Worm (Caenorhabditis elegans) whole organism, mixed stage, embryonic: ENCODE measurements around the gene nsy-1.
A peak's percentile ranks its signal among the peaks of the same experiment; 100 is the strongest.

Experiments
- M03D4.4 ChIP-seq: sonication (generic microtip); optimal IDR thresholded peaks from 2 replicates; lab custom pipeline; 2017; ENCODE audit warnings: mild to moderate bottlenecking, missing genetic modification characterization, missing compliant biosample characterization
- bed-3 ChIP-seq: fragments of 200-800 bp; sonication (Bioruptor generic); optimal IDR thresholded peaks from 3 replicates; lab custom pipeline; 2018; ENCODE audit warnings: mild to moderate bottlenecking, missing genetic modification characterization, moderate library complexity, missing compliant biosample characterization
- ceh-39 ChIP-seq: fragments of 150-350 bp; optimal IDR thresholded peaks from 2 replicates; lab custom pipeline; 2014; ENCODE audit warnings: missing biosample characterization, missing genetic modification characterization
- ceh-83 ChIP-seq: fragments of 200-800 bp; sonication (Bioruptor generic); optimal IDR thresholded peaks from 2 replicates; lab custom pipeline; 2018; ENCODE audit warnings: mild to moderate bottlenecking, missing genetic modification characterization, missing compliant biosample characterization
- ces-1 ChIP-seq: fragments of 150-350 bp; optimal IDR thresholded peaks from 2 replicates; lab custom pipeline; 2014; ENCODE audit warnings: missing biosample characterization, missing genetic modification reagents, missing genetic modification characterization
- cnd-1 ChIP-seq: fragments of 200-800 bp; sonication (Bioruptor generic); optimal IDR thresholded peaks from 2 replicates; lab custom pipeline; 2018; ENCODE audit warnings: mild to moderate bottlenecking, missing genetic modification characterization, missing compliant biosample characterization
- drap-1 ChIP-seq: fragments of 200-800 bp; sonication (Bioruptor generic); optimal IDR thresholded peaks from 3 replicates; lab custom pipeline; 2018; ENCODE audit warnings: mild to moderate bottlenecking, missing genetic modification characterization, missing compliant biosample characterization
- elt-1 ChIP-seq: sonication (generic microtip); optimal IDR thresholded peaks from 2 replicates; lab custom pipeline; 2017; ENCODE audit warnings: missing genetic modification characterization, mild to moderate bottlenecking, missing compliant biosample characterization, antibody characterized with exemption, moderate library complexity, borderline replicate concordance; ENCODE audit not compliant: insufficient read depth
- elt-3 ChIP-seq: fragments of 150-350 bp; optimal IDR thresholded peaks from 2 replicates; lab custom pipeline; 2014; ENCODE audit warnings: missing biosample characterization, missing genetic modification characterization
- flh-1 ChIP-seq: fragments of 200-800 bp; sonication (Bioruptor generic); optimal IDR thresholded peaks from 2 replicates; lab custom pipeline; 2018; ENCODE audit warnings: mild to moderate bottlenecking, missing genetic modification characterization, moderate library complexity, missing compliant biosample characterization
- ham-2 ChIP-seq: fragments of 200-800 bp; sonication (Bioruptor generic); optimal IDR thresholded peaks from 2 replicates; lab custom pipeline; 2018; ENCODE audit warnings: mild to moderate bottlenecking, missing genetic modification characterization, missing compliant biosample characterization
- hlh-1 ChIP-seq: fragments of 150-350 bp; optimal IDR thresholded peaks from 2 replicates; lab custom pipeline; 2014; ENCODE audit warnings: missing biosample characterization, missing genetic modification reagents, missing genetic modification characterization
- lin-13 ChIP-seq: fragments of 150-350 bp; optimal IDR thresholded peaks from 2 replicates; lab custom pipeline; 2014; ENCODE audit warnings: missing biosample characterization, missing genetic modification characterization
- lin-32 ChIP-seq: fragments of 200-800 bp; sonication (Bioruptor generic); optimal IDR thresholded peaks from 2 replicates; lab custom pipeline; 2018; ENCODE audit warnings: mild to moderate bottlenecking, missing genetic modification characterization, missing compliant biosample characterization
- lsy-2 ChIP-seq: fragments of 150-350 bp; optimal IDR thresholded peaks from 2 replicates; lab custom pipeline; 2014; ENCODE audit warnings: missing biosample characterization, missing genetic modification characterization
- mep-1 ChIP-seq: fragments of 150-350 bp; optimal IDR thresholded peaks from 2 replicates; lab custom pipeline; 2017; ENCODE audit warnings: missing biosample characterization, missing genetic modification reagents, missing genetic modification characterization, inconsistent platforms
- mls-2 ChIP-seq: sonication (generic microtip); optimal IDR thresholded peaks from 2 replicates; lab custom pipeline; 2016; ENCODE audit warnings: mild to moderate bottlenecking, missing genetic modification characterization, moderate library complexity, missing compliant biosample characterization
- nhr-28 ChIP-seq: fragments of 150-350 bp; optimal IDR thresholded peaks from 2 replicates; lab custom pipeline; 2014; ENCODE audit warnings: missing biosample characterization, missing genetic modification characterization
- nhr-76 ChIP-seq: sonication (generic microtip); optimal IDR thresholded peaks from 2 replicates; lab custom pipeline; 2017; ENCODE audit warnings: missing biosample characterization, missing genetic modification characterization
- pha-4 ChIP-seq: fragments of 150-350 bp; optimal IDR thresholded peaks from 2 replicates; lab custom pipeline; 2018; ENCODE audit warnings: missing biosample characterization, missing genetic modification reagents, missing genetic modification characterization
- snpc-4 ChIP-seq: fragments of 150-350 bp; optimal IDR thresholded peaks from 2 replicates; lab custom pipeline; 2014; ENCODE audit warnings: missing biosample characterization, missing genetic modification characterization
- sptf-1 ChIP-seq: sonication (generic microtip); optimal IDR thresholded peaks from 2 replicates; lab custom pipeline; 2017; ENCODE audit warnings: mild to moderate bottlenecking, missing genetic modification characterization, moderate library complexity, missing compliant biosample characterization
- unc-120 ChIP-seq: sonication (generic microtip); optimal IDR thresholded peaks from 2 replicates; lab custom pipeline; 2017; ENCODE audit warnings: missing genetic modification characterization, missing compliant biosample characterization; ENCODE audit not compliant: poor library complexity, severe bottlenecking
- unc-39 ChIP-seq: fragments of 150-350 bp; optimal IDR thresholded peaks from 2 replicates; lab custom pipeline; 2014; ENCODE audit warnings: missing biosample characterization, missing genetic modification characterization
- unc-62 ChIP-seq: fragments of 150-350 bp; optimal IDR thresholded peaks from 2 replicates; lab custom pipeline; 2014; ENCODE audit warnings: missing biosample characterization, missing genetic modification reagents, missing genetic modification characterization
- zip-8 ChIP-seq: fragments of 150-350 bp; optimal IDR thresholded peaks from 2 replicates; lab custom pipeline; 2014; ENCODE audit warnings: missing biosample characterization, missing genetic modification characterization
- ztf-11 ChIP-seq: fragments of 150-350 bp; optimal IDR thresholded peaks from 2 replicates; lab custom pipeline; 2014; ENCODE audit warnings: missing biosample characterization, missing genetic modification characterization

The nsy-1 gene

ce11 chrII:5016977-5017585, 5.5 kb upstream of the nsy-1 start:
- TF ChIP-seq drap-1 (GFP tag; lab: Kevin White, UChicago) (no peak), nhr-76 (tag; lab: Kevin White, UChicago) (no peak), mep-1 (tag; lab: Kevin White, UChicago) (peak; percentile 13), snpc-4 (tag; lab: Kevin White, UChicago) (no peak), mls-2 (peak; percentile 33), pha-4 (peak; percentile 33), elt-1 (tag; lab: Kevin White, UChicago) (peak; percentile 84), unc-120 (tag; lab: Kevin White, UChicago) (peak; percentile 77), unc-39 (peak; percentile 15), lin-32 (no peak), cnd-1 (no peak), ces-1 (GFP tag; lab: Kevin White, UChicago) (peak; percentile 75), hlh-1 (tag; lab: Kevin White, UChicago) (peak; percentile 7)

ce11 chrII:5018578-5018977, 4.0 kb upstream of the nsy-1 start:
- no peak for TF ChIP-seq lin-32
- TF ChIP-seq lin-13 (tag; lab: Kevin White, UChicago), result no peak
- TF ChIP-seq hlh-1 (tag; lab: Kevin White, UChicago), result no peak
- no peak for TF ChIP-seq ceh-83 (GFP tag; lab: Kevin White, UChicago)
- TF ChIP-seq sptf-1 (tag; lab: Kevin White, UChicago), result no peak
- TF ChIP-seq elt-1 (tag; lab: Kevin White, UChicago), result no peak
- TF ChIP-seq ceh-39 (tag; lab: Kevin White, UChicago), result no peak
- no peak for TF ChIP-seq M03D4.4
- no peak for TF ChIP-seq mls-2
- no peak for TF ChIP-seq zip-8 (tag; lab: Kevin White, UChicago)
- no peak for TF ChIP-seq cnd-1
- TF ChIP-seq nhr-28 (tag; lab: Kevin White, UChicago), result no peak
- no peak for TF ChIP-seq ztf-11 (tag; lab: Kevin White, UChicago)
- TF ChIP-seq lsy-2 (tag; lab: Kevin White, UChicago), result no peak
- TF ChIP-seq unc-39, result no peak
- TF ChIP-seq drap-1 (GFP tag; lab: Kevin White, UChicago), result no peak
- TF ChIP-seq nhr-76 (tag; lab: Kevin White, UChicago), result no peak

- no peak for TF ChIP-seq lsy-2 (tag; lab: Kevin White, UChicago)
- TF ChIP-seq flh-1 (GFP tag; lab: Kevin White, UChicago), result no peak
- no peak for TF ChIP-seq bed-3 (GFP tag; lab: Kevin White, UChicago)
- peak; percentile 17 for TF ChIP-seq elt-3 (tag; lab: Kevin White, UChicago)
- no peak for TF ChIP-seq ztf-11 (tag; lab: Kevin White, UChicago)
- TF ChIP-seq ham-2 (GFP tag; lab: Kevin White, UChicago), result no peak
- TF ChIP-seq unc-62, result no peak
These were observed 3.0 kb upstream of the nsy-1 start for ce11 chrII:5019389-5020108.

ce11 chrII:5020513-5021081, 2.0 kb upstream of the nsy-1 start:
- TF ChIP-seq mls-2 (no peak), elt-3 (tag; lab: Kevin White, UChicago) (no peak), hlh-1 (tag; lab: Kevin White, UChicago) (no peak), pha-4 (no peak)
- TF ChIP-seq, all 35 proteins: peak for 0

- TF ChIP-seq ham-2 (GFP tag; lab: Kevin White, UChicago) (no peak), zip-8 (tag; lab: Kevin White, UChicago) (no peak), bed-3 (GFP tag; lab: Kevin White, UChicago) (no peak), ztf-11 (tag; lab: Kevin White, UChicago) (no peak)
These were observed 1.0 kb upstream of the nsy-1 start for ce11 chrII:5021518-5021917.
